Worm (Caenorhabditis elegans): ENCODE results near the gene ZK673.6.
"Not testable (repeated sequence)": the region's sequence is repeated elsewhere in the genome, so short reads cannot be mapped to it uniquely, and the experiment has no call there.

ce11 chrII:10442846-10443245 is 21.3 kb downstream of the ZK673.6 start, which contains the start of gene ZK673.1:
- not testable (repeated sequence) for TF ChIP-seq ces-1 (GFP tag; optimal IDR thresholded peaks at IDR 0.05); lin-13 (tag; optimal IDR thresholded peaks at IDR 0.05); elt-1 (tag; optimal IDR thresholded peaks at IDR 0.05; ENCODE audit: borderline replicate concordance, insufficient read depth)
